Worm (Caenorhabditis elegans): ENCODE results near the gene F13A7.7.

- TF ChIP-seq him-1 (tag; optimal IDR thresholded peaks at IDR 0.05), result no peak
- no peak for TF ChIP-seq W03F9.2 (tag; optimal IDR thresholded peaks at IDR 0.05)
- TF ChIP-seq dao-5 (tag; optimal IDR thresholded peaks at IDR 0.05), result no peak
These were observed 6.4 kb downstream of the F13A7.7 start for ce11 chrV:16377188-16377587.

Data from whole organism, L4/young adult.